Worm (Caenorhabditis elegans) whole organism, late embryonic: Measurements from ENCODE around the gene srbc-36.

Experiments
- K02D7.2 ChIP-seq: sonication (generic microtip); optimal IDR thresholded peaks from 2 replicates; lab custom pipeline; 2017; ENCODE audit warnings: mild to moderate bottlenecking, missing genetic modification characterization, missing compliant biosample characterization
- T23F11.4 ChIP-seq: fragments of 200-800 bp; sonication (Bioruptor generic); optimal IDR thresholded peaks from 2 replicates; lab custom pipeline; 2018; ENCODE audit warnings: mild to moderate bottlenecking, missing genetic modification characterization, missing compliant biosample characterization
- Y22D7AL.16 ChIP-seq: sonication (generic microtip); optimal IDR thresholded peaks from 2 replicates; lab custom pipeline; 2016; ENCODE audit warnings: missing genetic modification characterization, missing compliant biosample characterization
- ahr-1 ChIP-seq: sonication (generic microtip); optimal IDR thresholded peaks from 2 replicates; lab custom pipeline; 2016; ENCODE audit warnings: missing genetic modification characterization, missing compliant biosample characterization
- ceh-14 ChIP-seq: sonication (generic microtip); optimal IDR thresholded peaks from 2 replicates; lab custom pipeline; 2016; ENCODE audit warnings: missing genotype, missing genetic modification characterization, missing compliant biosample characterization
- ceh-31 ChIP-seq: sonication (generic microtip); optimal IDR thresholded peaks from 2 replicates; lab custom pipeline; 2016; ENCODE audit warnings: missing genetic modification characterization, missing compliant biosample characterization
- ceh-48 ChIP-seq: sonication (generic microtip); optimal IDR thresholded peaks from 2 replicates; lab custom pipeline; 2016; ENCODE audit warnings: missing genetic modification characterization, inconsistent platforms, missing compliant biosample characterization
- ceh-9 ChIP-seq: sonication (generic microtip); optimal IDR thresholded peaks from 2 replicates; lab custom pipeline; 2016; ENCODE audit warnings: mild to moderate bottlenecking, missing genetic modification characterization, inconsistent platforms, missing compliant biosample characterization
- dmd-4 ChIP-seq: sonication (generic microtip); optimal IDR thresholded peaks from 2 replicates; lab custom pipeline; 2016; ENCODE audit warnings: borderline replicate concordance, missing genetic modification characterization, missing compliant biosample characterization
- dve-1 ChIP-seq: sonication (generic microtip); optimal IDR thresholded peaks from 2 replicates; lab custom pipeline; 2017; ENCODE audit warnings: antibody characterized with exemption, mild to moderate bottlenecking, missing genetic modification characterization, missing compliant biosample characterization
- elt-2 ChIP-seq: sonication (generic microtip); optimal IDR thresholded peaks from 2 replicates; lab custom pipeline; 2016; ENCODE audit warnings: missing genetic modification reagents, missing genetic modification characterization, missing compliant biosample characterization
- elt-4 ChIP-seq: sonication (generic microtip); optimal IDR thresholded peaks from 2 replicates; lab custom pipeline; 2016; ENCODE audit warnings: missing genetic modification characterization, missing compliant biosample characterization
- eyg-1 ChIP-seq: sonication (generic microtip); optimal IDR thresholded peaks from 2 replicates; lab custom pipeline; 2016; ENCODE audit warnings: missing genotype, missing genetic modification characterization, missing compliant biosample characterization
- fax-1 ChIP-seq: sonication (generic microtip); optimal IDR thresholded peaks from 2 replicates; lab custom pipeline; 2016; ENCODE audit warnings: missing genotype, missing genetic modification characterization, missing compliant biosample characterization
- fkh-6 ChIP-seq: sonication (generic microtip); optimal IDR thresholded peaks from 2 replicates; lab custom pipeline; 2016; ENCODE audit warnings: missing genetic modification characterization, missing compliant biosample characterization
- gmeb-2 ChIP-seq: sonication (generic microtip); optimal IDR thresholded peaks from 2 replicates; lab custom pipeline; 2016; ENCODE audit warnings: missing genetic modification characterization, inconsistent platforms, missing compliant biosample characterization
- hlh-15 ChIP-seq: sonication (generic microtip); optimal IDR thresholded peaks from 2 replicates; lab custom pipeline; 2016; ENCODE audit warnings: missing genetic modification characterization, missing compliant biosample characterization
- hlh-6 ChIP-seq: sonication (generic microtip); optimal IDR thresholded peaks from 2 replicates; lab custom pipeline; 2016; ENCODE audit warnings: missing genotype, missing genetic modification characterization, missing compliant biosample characterization
- hlh-8 ChIP-seq: sonication (generic microtip); optimal IDR thresholded peaks from 2 replicates; lab custom pipeline; 2016; ENCODE audit warnings: missing genotype, missing genetic modification characterization, missing compliant biosample characterization
- lin-11 ChIP-seq: fragments of 200-800 bp; sonication (Bioruptor generic); optimal IDR thresholded peaks from 2 replicates; lab custom pipeline; 2018; ENCODE audit warnings: mild to moderate bottlenecking, missing genetic modification characterization, missing compliant biosample characterization
- nfya-1 ChIP-seq: sonication (generic microtip); optimal IDR thresholded peaks from 2 replicates; lab custom pipeline; 2017; ENCODE audit warnings: missing genetic modification characterization, mild to moderate bottlenecking, missing compliant biosample characterization, antibody characterized with exemption, moderate library complexity
- nhr-11 ChIP-seq: fragments of 150-350 bp; optimal IDR thresholded peaks from 2 replicates; lab custom pipeline; 2014; ENCODE audit warnings: missing biosample characterization, missing genetic modification characterization
- nhr-232 ChIP-seq: sonication (generic microtip); optimal IDR thresholded peaks from 2 replicates; lab custom pipeline; 2016; ENCODE audit warnings: missing genetic modification characterization, missing compliant biosample characterization
- pag-3 ChIP-seq: sonication (generic microtip); optimal IDR thresholded peaks from 2 replicates; lab custom pipeline; 2016; ENCODE audit warnings: missing compliant biosample characterization, missing genetic modification characterization, borderline replicate concordance
- pat-9 ChIP-seq: fragments of 200-800 bp; sonication (Bioruptor generic); optimal IDR thresholded peaks from 2 replicates; lab custom pipeline; 2018; ENCODE audit warnings: mild to moderate bottlenecking, missing genetic modification characterization, moderate library complexity, missing compliant biosample characterization
- pax-1 ChIP-seq: fragments of 150-350 bp; optimal IDR thresholded peaks from 2 replicates; lab custom pipeline; 2014; ENCODE audit warnings: missing biosample characterization, missing genetic modification characterization
- pha-2 ChIP-seq: sonication (generic microtip); optimal IDR thresholded peaks from 2 replicates; lab custom pipeline; 2017; ENCODE audit warnings: mild to moderate bottlenecking, missing genetic modification characterization, missing compliant biosample characterization
- pha-4 ChIP-seq: fragments of 150-350 bp; optimal IDR thresholded peaks from 2 replicates; lab custom pipeline; 2018; ENCODE audit warnings: missing biosample characterization, missing genetic modification reagents, missing genetic modification characterization
- pqm-1 ChIP-seq: sonication (generic microtip); optimal IDR thresholded peaks from 2 replicates; lab custom pipeline; 2016; ENCODE audit warnings: missing genetic modification characterization, missing compliant biosample characterization
- pros-1 ChIP-seq: fragments of 150-350 bp; optimal IDR thresholded peaks from 2 replicates; lab custom pipeline; 2014; ENCODE audit warnings: missing biosample characterization, missing genetic modification reagents, missing genetic modification characterization
- rnt-1 ChIP-seq: sonication (generic microtip); optimal IDR thresholded peaks from 2 replicates; lab custom pipeline; 2016; ENCODE audit warnings: missing genetic modification characterization, missing compliant biosample characterization
- sdc-2 ChIP-seq: sonication (generic microtip); optimal IDR thresholded peaks from 2 replicates; lab custom pipeline; 2016; ENCODE audit warnings: missing genotype, missing genetic modification characterization, missing compliant biosample characterization
- sox-2 ChIP-seq: fragments of 200-800 bp; sonication (Bioruptor generic); IDR thresholded peaks from 2 replicates; pipeline ENCODE4 v1.3.6; 2022; ENCODE audit warnings: missing genetic modification reagents, missing genetic modification characterization, missing compliant biosample characterization
- tbx-2 ChIP-seq: sonication (generic microtip); optimal IDR thresholded peaks from 2 replicates; lab custom pipeline; 2016; ENCODE audit warnings: missing genetic modification characterization, missing compliant biosample characterization
- tbx-7 ChIP-seq: sonication (generic microtip); optimal IDR thresholded peaks from 2 replicates; lab custom pipeline; 2016; ENCODE audit warnings: missing genotype, missing genetic modification characterization, missing compliant biosample characterization
- unc-42 ChIP-seq: sonication (generic microtip); optimal IDR thresholded peaks from 2 replicates; lab custom pipeline; 2016; ENCODE audit warnings: missing genotype, missing genetic modification characterization, missing compliant biosample characterization
- unc-55 ChIP-seq: sonication (generic microtip); optimal IDR thresholded peaks from 2 replicates; lab custom pipeline; 2017; ENCODE audit warnings: missing biosample characterization, missing genetic modification reagents, missing genetic modification characterization
- zip-5 ChIP-seq: sonication (generic microtip); optimal IDR thresholded peaks from 2 replicates; lab custom pipeline; 2016; ENCODE audit warnings: missing genetic modification characterization, missing compliant biosample characterization
- ztf-16 ChIP-seq: sonication (generic microtip); optimal IDR thresholded peaks from 2 replicates; lab custom pipeline; 2017; ENCODE audit warnings: missing genetic modification characterization, missing compliant biosample characterization

srbc-36 gene

DNA sequence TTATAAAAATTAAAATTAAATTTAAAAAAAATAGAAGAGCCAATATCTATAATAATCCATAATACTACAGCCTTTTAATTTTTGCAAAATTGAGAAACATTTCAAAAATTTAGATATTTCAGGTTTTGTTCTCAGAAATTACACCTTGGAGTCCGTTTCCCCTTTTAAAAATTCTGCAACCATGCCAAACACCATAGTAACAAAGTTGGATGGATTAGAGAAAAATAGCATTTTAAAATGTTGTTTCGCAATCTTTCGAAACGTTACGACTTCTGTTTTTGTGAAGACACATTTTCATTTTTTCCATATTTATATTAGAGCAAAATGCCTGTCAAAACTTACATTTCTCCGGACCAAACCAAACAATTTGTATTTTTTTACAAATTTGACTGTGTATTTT is 34.6 kb upstream of the srbc-36 start, which contains the start of gene T24A6.7:
TSS of gene T24A6.7 (plus strand) at position 301 of the 400 bp plus-strand sequence.
- TF ChIP-seq fkh-6 (tag; lab: Kevin White, UChicago): no peak
- no peak for TF ChIP-seq pat-9 (tag; lab: Kevin White, UChicago)
- no peak for TF ChIP-seq K02D7.2 (tag; lab: Kevin White, UChicago)
- TF ChIP-seq pag-3 (tag; lab: Kevin White, UChicago): no peak
- TF ChIP-seq zip-5 (tag; lab: Kevin White, UChicago): no peak
- TF ChIP-seq ceh-31 (tag; lab: Kevin White, UChicago): no peak
- TF ChIP-seq Y22D7AL.16 (tag; lab: Kevin White, UChicago): no peak
- TF ChIP-seq hlh-6: no peak
- no peak for TF ChIP-seq lin-11
- TF ChIP-seq tbx-7 (tag; lab: Kevin White, UChicago): no peak
- TF ChIP-seq ceh-9: no peak
- no peak for TF ChIP-seq gmeb-2 (tag; lab: Kevin White, UChicago)
- no peak for TF ChIP-seq nhr-11
- TF ChIP-seq ahr-1 (tag; lab: Kevin White, UChicago): no peak
- no peak for TF ChIP-seq ceh-14 (tag; lab: Kevin White, UChicago)
- no peak for TF ChIP-seq T23F11.4 (GFP tag; lab: Kevin White, UChicago)
- TF ChIP-seq, all 69 proteins: peak for 0

DNA sequence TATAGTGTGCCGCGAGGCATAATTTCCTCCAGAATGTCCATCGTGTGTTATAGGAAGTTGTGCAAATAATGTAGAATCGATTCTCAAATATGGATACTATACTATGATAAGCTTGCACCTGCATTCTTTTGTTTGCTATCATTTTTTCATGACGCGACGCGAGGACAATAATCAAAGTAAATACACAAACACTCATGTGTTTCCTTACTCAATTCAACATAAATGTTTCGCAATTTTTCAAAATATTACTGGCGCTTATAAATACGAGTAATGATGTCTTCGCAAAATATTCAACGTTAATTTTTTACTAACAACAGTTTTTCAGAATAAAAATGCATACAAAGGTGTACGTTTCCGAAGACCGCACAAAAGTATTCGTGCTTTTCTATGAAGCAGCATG is 32.9 kb upstream of the srbc-36 start, which contains the start of gene irg-1:
TSS of gene irg-1 (plus strand) at position 326 of the 400 bp plus-strand sequence.
- TF ChIP-seq elt-2 (tag; lab: Kevin White, UChicago) (no peak), fkh-6 (tag; lab: Kevin White, UChicago) (no peak), Y22D7AL.16 (tag; lab: Kevin White, UChicago) (no peak)

DNA sequence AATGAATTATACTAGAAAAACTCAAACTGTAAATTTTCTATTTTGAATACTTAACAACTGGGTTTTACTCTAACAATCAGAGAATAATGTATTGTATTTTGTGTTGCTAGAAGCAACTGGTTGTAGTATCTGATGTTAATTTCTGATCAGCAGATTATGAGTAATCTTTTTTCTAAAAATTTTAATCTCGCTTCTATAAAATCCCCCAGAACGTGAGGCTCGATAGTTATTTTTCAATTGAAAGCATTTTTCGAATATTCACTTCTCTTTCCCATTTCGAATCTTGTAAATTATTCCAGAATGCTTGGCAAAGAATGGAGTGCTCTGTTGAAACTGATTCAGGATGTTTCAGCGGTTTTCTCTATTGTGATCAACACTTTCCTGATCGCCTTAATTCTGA is 27.6 kb upstream of the srbc-36 start, which contains the start of gene str-227:
TSS of gene str-227 (plus strand) at position 301 of the 400 bp plus-strand sequence.
- no peak for TF ChIP-seq sox-2 (GFP tag; lab: Robert Waterston, UW)
- no peak for TF ChIP-seq fkh-6 (tag; lab: Kevin White, UChicago)
- TF ChIP-seq eyg-1: no peak
- no peak for TF ChIP-seq lin-11
- TF ChIP-seq hlh-15 (tag; lab: Kevin White, UChicago): no peak
- TF ChIP-seq rnt-1 (tag; lab: Kevin White, UChicago): no peak
- no peak for TF ChIP-seq hlh-6
- TF ChIP-seq fax-1 (tag; lab: Kevin White, UChicago): no peak
- no peak for TF ChIP-seq unc-42 (tag; lab: Kevin White, UChicago)
- no peak for TF ChIP-seq pqm-1 (tag; lab: Kevin White, UChicago)
- no peak for TF ChIP-seq elt-4
- no peak for TF ChIP-seq T23F11.4 (GFP tag; lab: Kevin White, UChicago)
- TF ChIP-seq ceh-31 (tag; lab: Kevin White, UChicago): no peak
- TF ChIP-seq pha-2: no peak
- no peak for TF ChIP-seq hlh-8 (tag; lab: Kevin White, UChicago)
- TF ChIP-seq nhr-232 (tag; lab: Kevin White, UChicago): no peak
- TF ChIP-seq nfya-1 (tag; lab: Kevin White, UChicago): no peak
- no peak for TF ChIP-seq sdc-2 (tag; lab: Kevin White, UChicago)
- TF ChIP-seq ztf-16 (tag; lab: Kevin White, UChicago): no peak
- no peak for TF ChIP-seq tbx-2

DNA sequence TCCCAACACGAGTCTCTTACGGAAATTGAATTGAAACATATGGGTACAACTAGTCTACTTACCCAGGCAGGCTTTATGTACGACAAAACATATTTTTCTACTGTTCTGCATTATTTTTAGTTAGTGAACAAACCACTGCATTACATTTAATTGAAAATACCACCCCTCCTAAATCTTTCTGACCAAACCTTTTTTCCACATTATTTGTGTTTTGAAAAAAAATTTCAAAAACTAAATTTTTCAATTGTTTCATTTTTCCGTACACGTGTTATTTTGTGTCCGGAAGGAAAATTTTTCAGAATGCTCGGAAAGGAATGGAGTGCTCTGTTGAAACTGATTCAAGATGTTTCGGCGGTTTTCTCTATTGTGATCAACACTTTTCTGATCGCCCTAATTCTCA is 22.0 kb upstream of the srbc-36 start, which contains the start of gene str-226:
TSS of gene str-226 (plus strand) at position 301 of the 400 bp plus-strand sequence.
- TF ChIP-seq pax-1 (tag; lab: Kevin White, UChicago) (no peak), ceh-48 (tag; lab: Kevin White, UChicago) (no peak), unc-55 (GFP tag; lab: Kevin White, UChicago) (no peak), pha-4 (tag; lab: Kevin White, UChicago) (no peak), nhr-11 (no peak), dmd-4 (tag; lab: Kevin White, UChicago) (no peak), dve-1 (tag; lab: Kevin White, UChicago) (no peak), pqm-1 (tag; lab: Kevin White, UChicago) (no peak), fkh-6 (tag; lab: Kevin White, UChicago) (no peak), pros-1 (tag; lab: Kevin White, UChicago) (no peak), ceh-9 (no peak), gmeb-2 (tag; lab: Kevin White, UChicago) (no peak), K02D7.2 (tag; lab: Kevin White, UChicago) (no peak), zip-5 (tag; lab: Kevin White, UChicago) (no peak)
